Worm (Caenorhabditis elegans) whole organism, young adult: Measurements from ENCODE around the gene B0285.3.

Experiments used
- B0261.1 ChIP-seq: sonication (generic microtip); optimal IDR thresholded peaks from 2 replicates; lab custom pipeline; 2016; ENCODE audit warnings: mild to moderate bottlenecking, missing genetic modification characterization, moderate library complexity, missing compliant biosample characterization
- F10E7.11 ChIP-seq: sonication (generic microtip); optimal IDR thresholded peaks from 2 replicates; lab custom pipeline; 2017; ENCODE audit warnings: mild to moderate bottlenecking, missing genetic modification characterization, moderate library complexity, missing compliant biosample characterization
- F33H1.4 ChIP-seq: fragments of 200-800 bp; sonication (Bioruptor generic); IDR thresholded peaks from 2 replicates; pipeline ENCODE4 v1.3.6; 2022; ENCODE audit warnings: missing genetic modification reagents, missing genetic modification characterization, missing compliant biosample characterization
- T07F8.4 ChIP-seq: sonication (generic microtip); optimal IDR thresholded peaks from 2 replicates; lab custom pipeline; 2016; ENCODE audit warnings: mild to moderate bottlenecking, missing genetic modification characterization, moderate library complexity, missing compliant biosample characterization
- Y95B8A.8 ChIP-seq: fragments of 200-800 bp; sonication (Bioruptor generic); IDR thresholded peaks from 2 replicates; pipeline ENCODE4 v1.3.6; 2022; ENCODE audit warnings: missing genetic modification reagents, missing genetic modification characterization, missing compliant biosample characterization
- ama-1 ChIP-seq, 3 experiments: fragments of 150-350 bp in 1 of 3; sonication (generic microtip) in 2 of 3; optimal IDR thresholded peaks; 2 replicates each; lab custom pipeline; 2014 to 2018; ENCODE audit warnings: missing biosample characterization in 2 of 3, missing genetic modification characterization in 2 of 3, missing genetic modification reagents in 2 of 3
- aptf-2 ChIP-seq: fragments of 200-800 bp; sonication (Bioruptor generic); conservative IDR thresholded peaks from 2 replicates; pipeline ENCODE4 v1.3.6; 2022; ENCODE audit warnings: missing genetic modification reagents, missing genetic modification characterization, missing compliant biosample characterization
- bed-1 ChIP-seq: fragments of 200-800 bp; sonication (Bioruptor generic); IDR thresholded peaks from 2 replicates; pipeline ENCODE4 v1.3.6; 2022; ENCODE audit warnings: missing genetic modification reagents, missing genetic modification characterization, missing compliant biosample characterization
- lin-35 ChIP-seq, 3 experiments: fragments of 150-350 bp in 2 of 3; sonication (generic microtip) in 1 of 3; optimal IDR thresholded peaks; 2 replicates each; lab custom pipeline; 2014 to 2018; ENCODE audit warnings: missing biosample characterization in 3 of 3, missing genetic modification characterization in 3 of 3, missing genetic modification reagents in 3 of 3
- lin-40 ChIP-seq: sonication (generic microtip); optimal IDR thresholded peaks from 2 replicates; lab custom pipeline; 2016; ENCODE audit warnings: missing genetic modification characterization, mild to moderate bottlenecking, missing compliant biosample characterization, missing genotype, missing genetic modification reagents
- nfya-2 ChIP-seq: fragments of 200-800 bp; sonication (Bioruptor generic); IDR thresholded peaks from 2 replicates; pipeline ENCODE4 v1.3.6; 2022; ENCODE audit warnings: missing genetic modification reagents, missing genetic modification characterization, missing compliant biosample characterization
- pha-4 ChIP-seq: fragments of 150-350 bp; sonication (generic microtip); optimal IDR thresholded peaks from 2 replicates; lab custom pipeline; 2014; ENCODE audit warnings: missing biosample characterization, missing genetic modification reagents, missing genetic modification characterization
- unc-62 ChIP-seq: fragments of 150-350 bp; optimal IDR thresholded peaks from 2 replicates; lab custom pipeline; 2014; ENCODE audit warnings: missing biosample characterization, missing genetic modification reagents, missing genetic modification characterization
- ztf-6 ChIP-seq: fragments of 200-800 bp; sonication (Bioruptor generic); IDR thresholded peaks from 2 replicates; pipeline ENCODE4 v1.3.6; 2022; ENCODE audit warnings: missing genetic modification reagents, missing genetic modification characterization, missing compliant biosample characterization

DNA sequence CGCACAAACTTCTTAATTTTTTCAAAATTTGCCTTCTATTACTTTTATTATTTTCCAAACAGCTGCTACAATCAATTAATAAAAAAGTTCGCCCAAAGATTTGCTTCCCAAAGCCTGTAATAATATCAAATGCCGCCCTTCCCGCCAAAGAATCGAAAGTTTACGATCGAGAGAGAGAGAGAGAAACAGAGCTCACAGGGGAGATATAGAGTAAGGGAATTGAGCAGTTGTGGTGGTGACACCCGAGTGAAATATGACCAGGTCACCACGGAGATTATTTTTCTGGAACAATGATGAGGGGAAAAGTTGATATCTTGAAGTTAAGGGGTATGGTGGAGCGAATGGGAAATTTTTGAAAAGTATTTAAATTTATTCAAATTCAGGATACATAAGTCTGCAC lies 16.8 kb upstream of the B0285.3 start:
- no peak for TF ChIP-seq Y95B8A.8
- TF ChIP-seq lin-40 (tag; lab: Kevin White, UChicago): no peak
- no peak for TF ChIP-seq B0261.1 (tag; lab: Kevin White, UChicago)
- TF ChIP-seq ztf-6 (GFP tag; lab: Robert Waterston, UW): no peak
- TF ChIP-seq unc-62 (GFP tag; lab: Kevin White, UChicago): no peak
- no peak for TF ChIP-seq pha-4
- no peak for TF ChIP-seq T07F8.4 (tag; lab: Kevin White, UChicago)
- no peak for TF ChIP-seq nfya-2 (GFP tag; lab: Robert Waterston, UW)
- no peak for TF ChIP-seq F10E7.11 (tag; lab: Kevin White, UChicago)
- TF ChIP-seq bed-1 (GFP tag; lab: Robert Waterston, UW): no peak
- TF ChIP-seq aptf-2 (GFP tag; lab: Robert Waterston, UW): no peak
- no peak for TF ChIP-seq ama-1 (optimal IDR thresholded peaks at IDR 0.05; lab: Kevin White, UChicago)
- no peak for TF ChIP-seq ama-1 (GFP tag; optimal IDR thresholded peaks at IDR 0.05; lab: Kevin White, UChicago)
- no peak for TF ChIP-seq F33H1.4 (GFP tag; lab: Robert Waterston, UW)
- no peak for TF ChIP-seq lin-35 (GFP tag; optimal IDR thresholded peaks at IDR 0.05; lab: Kevin White, UChicago)
